Worm (Caenorhabditis elegans): ENCODE measurements around the gene W03F9.9.

DNA sequence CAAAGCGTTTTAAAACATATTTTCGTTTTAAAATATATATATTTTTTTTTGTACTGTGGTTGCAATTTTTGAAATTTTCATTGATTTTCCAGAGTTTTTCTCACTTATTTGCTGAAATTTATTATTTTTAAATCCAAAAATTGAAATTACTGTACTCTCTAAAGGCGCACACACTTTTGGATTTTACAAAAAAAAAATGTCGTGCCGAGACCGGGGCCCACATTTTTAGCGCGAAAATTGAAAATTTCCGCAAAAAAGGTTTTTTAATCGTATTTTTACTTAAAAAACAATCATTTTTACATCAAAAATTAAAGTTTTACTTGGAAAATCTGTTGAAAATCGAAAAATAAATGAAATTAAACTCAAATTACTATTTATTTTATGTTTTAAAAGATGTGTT lies 46.4 kb downstream of the W03F9.9 start:
- no peak for TF ChIP-seq pqm-1 (tag; optimal IDR thresholded peaks at IDR 0.05)
- no peak for TF ChIP-seq aly-2 (tag; optimal IDR thresholded peaks at IDR 0.05)
